Fruit fly (Drosophila melanogaster): ENCODE data around the gene CG7565.

DNA sequence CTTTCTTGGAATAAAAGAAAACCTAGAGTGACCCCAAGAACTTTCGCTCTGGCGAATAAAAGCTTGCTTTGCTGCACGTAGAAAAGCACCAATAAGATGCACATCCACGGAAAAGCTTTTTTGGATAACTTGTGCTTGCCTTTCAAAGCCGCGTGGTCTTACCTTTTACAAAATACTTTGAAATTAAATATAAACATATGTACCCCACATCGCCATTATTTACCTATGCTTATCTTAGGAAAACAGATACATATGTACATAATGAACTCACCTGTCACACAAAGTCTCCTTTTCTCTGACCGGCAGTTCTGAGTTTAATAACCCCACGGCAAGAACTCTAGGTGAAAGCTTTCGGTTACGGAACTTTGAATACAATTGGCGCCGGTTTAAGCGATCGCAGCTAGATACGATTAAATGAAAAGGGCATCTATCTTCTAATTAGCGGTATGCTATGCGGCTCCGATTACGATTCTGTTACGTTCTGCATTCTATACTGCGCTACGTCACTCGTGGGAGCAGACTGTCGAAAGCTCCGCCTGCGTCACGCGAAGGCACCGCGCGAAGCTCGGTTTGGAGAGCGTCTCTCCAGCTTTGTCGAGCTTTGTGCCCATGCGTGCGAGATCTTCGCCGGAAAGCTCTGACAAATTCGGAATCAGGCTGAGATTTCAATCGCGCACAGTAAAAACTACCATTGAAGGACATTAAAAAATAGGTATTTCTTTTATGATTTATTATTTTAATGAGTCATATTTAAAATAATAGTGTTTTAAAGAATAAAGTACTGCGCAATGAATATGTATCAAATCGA, 33.2 kb downstream of the CG7565 start, which contains the start of gene bip1:
- TF ChIP-seq Jra (GFP tag; optimal IDR thresholded peaks at IDR 0.05) = no peak
- no peak for TF ChIP-seq dmrt93B (GFP tag; optimal IDR thresholded peaks at IDR 0.05)
- no peak for TF ChIP-seq lola (GFP tag; optimal IDR thresholded peaks at IDR 0.05)
- no peak for TF ChIP-seq usp (GFP tag; optimal IDR thresholded peaks at IDR 0.05)
- no peak for TF ChIP-seq GATAd (GFP tag; optimal IDR thresholded peaks at IDR 0.05)
- TF ChIP-seq h (GFP tag; optimal IDR thresholded peaks at IDR 0.05) = no peak
- TF ChIP-seq Abd-B (GFP tag; optimal IDR thresholded peaks at IDR 0.05) = no peak
- no peak for TF ChIP-seq Myc (optimal IDR thresholded peaks at IDR 0.05)
- no peak for TF ChIP-seq Hr78 (GFP tag; optimal IDR thresholded peaks at IDR 0.05)
- TF ChIP-seq brk (GFP tag; optimal IDR thresholded peaks at IDR 0.05) = peak; percentile 53

Data from whole organism, wandering third instar larva.